Fruit fly (Drosophila melanogaster) whole organism, embryonic: ENCODE results near the gene Hexo1.

ENCODE experiments used
- Atf6 ChIP-seq: fragments of 200-800 bp; sonication (Bioruptor generic); IDR thresholded peaks from 2 replicates; pipeline ENCODE4 v1.3.6; 2022; ENCODE audit warnings: missing biosample characterization, missing genetic modification characterization
- CG11398 ChIP-seq: fragments of 200-800 bp; sonication (Bioruptor generic); optimal IDR thresholded peaks from 2 replicates; lab custom pipeline; 2016; ENCODE audit warnings: missing biosample characterization, missing genetic modification characterization
- CG12104 ChIP-seq: fragments of 200-800 bp; sonication (Bioruptor generic); optimal IDR thresholded peaks from 3 replicates; lab custom pipeline; 2016; ENCODE audit warnings: missing biosample characterization, missing genetic modification characterization
- CG12942 ChIP-seq: fragments of 200-800 bp; sonication (Bioruptor generic); optimal IDR thresholded peaks from 3 replicates; lab custom pipeline; 2016; ENCODE audit warnings: missing biosample characterization, missing genetic modification characterization
- CG15073 ChIP-seq: fragments of 200-800 bp; sonication (Bioruptor generic); optimal IDR thresholded peaks from 2 replicates; lab custom pipeline; 2016; ENCODE audit warnings: missing biosample characterization, missing genetic modification characterization
- CG16863 ChIP-seq: fragments of 200-800 bp; sonication (Bioruptor generic); optimal IDR thresholded peaks from 3 replicates; lab custom pipeline; 2016; ENCODE audit warnings: missing biosample characterization, missing genetic modification characterization
- CG18011 ChIP-seq: fragments of 200-800 bp; sonication (Bioruptor generic); optimal IDR thresholded peaks from 2 replicates; lab custom pipeline; 2017; ENCODE audit warnings: missing biosample characterization, missing genetic modification characterization, mild to moderate bottlenecking, moderate library complexity, missing genotype
- CG2875 ChIP-seq: fragments of 200-800 bp; sonication (Bioruptor generic); optimal IDR thresholded peaks from 2 replicates; lab custom pipeline; 2017; ENCODE audit warnings: missing biosample characterization, mild to moderate bottlenecking, missing genetic modification characterization, missing genetic modification reagents
- CG3065 ChIP-seq: fragments of 200-800 bp; sonication (Bioruptor generic); optimal IDR thresholded peaks from 2 replicates; lab custom pipeline; 2016; ENCODE audit warnings: missing biosample characterization, missing genetic modification characterization
- CG31388 ChIP-seq: fragments of 200-800 bp; sonication (Bioruptor generic); optimal IDR thresholded peaks from 2 replicates; lab custom pipeline; 2016; ENCODE audit warnings: missing biosample characterization, missing genetic modification characterization
- CG33557 ChIP-seq: fragments of 200-800 bp; sonication (Bioruptor generic); optimal IDR thresholded peaks from 2 replicates; lab custom pipeline; 2019; ENCODE audit warnings: missing biosample characterization, mild to moderate bottlenecking, missing genetic modification characterization, moderate library complexity
- CG34376 ChIP-seq: fragments of 200-800 bp; sonication (Bioruptor generic); optimal IDR thresholded peaks from 2 replicates; lab custom pipeline; 2018; ENCODE audit warnings: missing biosample characterization, mild to moderate bottlenecking, missing genetic modification characterization
- CG3847 ChIP-seq: fragments of 200-800 bp; sonication (Bioruptor generic); IDR thresholded peaks from 2 replicates; pipeline ENCODE4 v1.3.6; 2022; ENCODE audit warnings: missing biosample characterization, missing genetic modification characterization
- CG4328 ChIP-seq: fragments of 200-800 bp; sonication (Bioruptor generic); optimal IDR thresholded peaks from 3 replicates; lab custom pipeline; 2017; ENCODE audit warnings: missing biosample characterization, missing genetic modification reagents, missing genetic modification characterization
- CG4707 ChIP-seq: fragments of 200-800 bp; sonication (Bioruptor generic); optimal IDR thresholded peaks from 2 replicates; lab custom pipeline; 2018; ENCODE audit warnings: missing biosample characterization, mild to moderate bottlenecking, missing genetic modification characterization, moderate library complexity
- CG6272 ChIP-seq: fragments of 200-800 bp; sonication (Bioruptor generic); IDR thresholded peaks from 2 replicates; pipeline ENCODE4 v1.3.6; 2022; ENCODE audit warnings: missing biosample characterization, missing genetic modification characterization
- CG7556 ChIP-seq: fragments of 200-800 bp; sonication (Bioruptor generic); optimal IDR thresholded peaks from 2 replicates; lab custom pipeline; 2017; ENCODE audit warnings: missing biosample characterization, mild to moderate bottlenecking, missing genetic modification characterization
- CG8290 ChIP-seq, 3 experiments: fragments of 200-800 bp; sonication (Bioruptor generic); optimal IDR thresholded peaks; 2 replicates each; lab custom pipeline; 2016 to 2019; ENCODE audit warnings: missing biosample characterization in 3 of 3, missing genetic modification characterization in 3 of 3, mild to moderate bottlenecking in 2 of 3, moderate library complexity in 1 of 3
- CG9215 ChIP-seq: fragments of 200-800 bp; sonication (Bioruptor generic); IDR thresholded peaks from 2 replicates; pipeline ENCODE4 v1.3.6; 2022; ENCODE audit warnings: missing biosample characterization, missing genetic modification characterization
- CG9609 ChIP-seq: fragments of 200-800 bp; sonication (Bioruptor generic); optimal IDR thresholded peaks from 3 replicates; lab custom pipeline; 2016; ENCODE audit warnings: missing biosample characterization, missing genetic modification characterization
- CG9876 ChIP-seq: fragments of 200-800 bp; sonication (Bioruptor generic); optimal IDR thresholded peaks from 2 replicates; lab custom pipeline; 2016; ENCODE audit warnings: missing biosample characterization, missing genetic modification characterization
- Dek ChIP-seq: fragments of 200-800 bp; sonication (Bioruptor generic); optimal IDR thresholded peaks from 3 replicates; lab custom pipeline; 2019; ENCODE audit warnings: missing biosample characterization, mild to moderate bottlenecking, missing genetic modification characterization, moderate library complexity
- Hand ChIP-seq: fragments of 200-800 bp; sonication (Bioruptor generic); optimal IDR thresholded peaks from 2 replicates; lab custom pipeline; 2017; ENCODE audit warnings: mild to moderate bottlenecking, missing biosample characterization, missing genetic modification reagents, missing genetic modification characterization
- Hmx ChIP-seq: fragments of 200-800 bp; sonication (Bioruptor generic); optimal IDR thresholded peaks from 2 replicates; lab custom pipeline; 2016; ENCODE audit warnings: missing biosample characterization, missing genetic modification characterization
- Hsf ChIP-seq: fragments of 200-800 bp; sonication (Bioruptor generic); optimal IDR thresholded peaks from 3 replicates; lab custom pipeline; 2016; ENCODE audit warnings: missing biosample characterization, missing genetic modification characterization
- MESR4 ChIP-seq: fragments of 200-800 bp; sonication (Bioruptor generic); optimal IDR thresholded peaks from 2 replicates; lab custom pipeline; 2018; ENCODE audit warnings: missing biosample characterization, mild to moderate bottlenecking, missing genetic modification characterization, moderate library complexity
- Max ChIP-seq: fragments of 200-800 bp; sonication (Bioruptor generic); optimal IDR thresholded peaks from 2 replicates; lab custom pipeline; 2016; ENCODE audit warnings: missing biosample characterization, mild to moderate bottlenecking, missing genetic modification characterization
- Neu2 ChIP-seq: fragments of 200-800 bp; sonication (Bioruptor generic); optimal IDR thresholded peaks from 3 replicates; lab custom pipeline; 2016; ENCODE audit warnings: missing biosample characterization, missing genetic modification characterization, borderline replicate concordance
- Oaz ChIP-seq: fragments of 200-800 bp; sonication (Bioruptor generic); IDR thresholded peaks from 2 replicates; pipeline ENCODE4 v1.3.6; 2022; ENCODE audit warnings: missing biosample characterization, missing genetic modification characterization
- Six4 ChIP-seq: fragments of 200-800 bp; sonication (Bioruptor generic); optimal IDR thresholded peaks from 2 replicates; lab custom pipeline; 2016; ENCODE audit warnings: missing biosample characterization, missing genetic modification characterization
- Trl ChIP-seq, 3 experiments: fragments of >200 bp in 2 of 3; fragments of 200-800 bp in 1 of 3; sonication (Bioruptor generic) in 1 of 3; optimal IDR thresholded peaks; 2 replicates in 1 of 3; 3 replicates in 2 of 3; lab custom pipeline; 2016 to 2017; ENCODE audit warnings: missing biosample characterization in 1 of 3, missing genetic modification characterization in 1 of 3
- Xbp1 ChIP-seq: fragments of 200-800 bp; sonication (Bioruptor generic); optimal IDR thresholded peaks from 3 replicates; lab custom pipeline; 2016; ENCODE audit warnings: missing biosample characterization, mild to moderate bottlenecking, missing genetic modification characterization
- amos ChIP-seq: fragments of 200-800 bp; sonication (Bioruptor generic); IDR thresholded peaks from 2 replicates; pipeline ENCODE4 v1.3.6; 2022; ENCODE audit warnings: missing biosample characterization, missing genetic modification characterization; ENCODE audit not compliant: partially characterized antibody
- ara ChIP-seq: fragments of 200-800 bp; sonication (Bioruptor generic); IDR thresholded peaks from 2 replicates; pipeline ENCODE4 v1.3.6; 2022; ENCODE audit warnings: missing biosample characterization, missing genetic modification characterization
- ato ChIP-seq: fragments of 200-800 bp; sonication (Bioruptor generic); IDR thresholded peaks from 2 replicates; pipeline ENCODE4 v1.3.6; 2022; ENCODE audit warnings: missing biosample characterization, missing genetic modification characterization; ENCODE audit not compliant: partially characterized antibody
- bigmax ChIP-seq: fragments of 200-800 bp; sonication (Bioruptor generic); optimal IDR thresholded peaks from 2 replicates; lab custom pipeline; 2018; ENCODE audit warnings: missing biosample characterization, mild to moderate bottlenecking, missing genetic modification characterization
- br ChIP-seq: fragments of >200 bp; optimal IDR thresholded peaks from 2 replicates; lab custom pipeline; 2017
- bsh ChIP-seq, 2 experiments: fragments of 200-800 bp; sonication (Bioruptor generic); optimal IDR thresholded peaks; 2 replicates each; lab custom pipeline; 2017 to 2018; ENCODE audit warnings: mild to moderate bottlenecking in 2 of 2, missing biosample characterization in 2 of 2, missing genetic modification characterization in 2 of 2, moderate library complexity in 1 of 2
- btn ChIP-seq: fragments of 200-800 bp; sonication (Bioruptor generic); optimal IDR thresholded peaks from 2 replicates; lab custom pipeline; 2016; ENCODE audit warnings: missing biosample characterization, missing genetic modification characterization
- danr ChIP-seq: fragments of 200-800 bp; sonication (Bioruptor generic); IDR thresholded peaks from 2 replicates; pipeline ENCODE4 v1.3.6; 2022; ENCODE audit warnings: missing biosample characterization, missing genetic modification characterization
- disco-r ChIP-seq: fragments of 200-800 bp; sonication (Bioruptor generic); optimal IDR thresholded peaks from 2 replicates; lab custom pipeline; 2016; ENCODE audit warnings: missing biosample characterization, missing genetic modification characterization
- eve ChIP-seq, 2 experiments: fragments of >200 bp; optimal IDR thresholded peaks; 2 replicates each; lab custom pipeline; 2017; ENCODE audit warnings: missing biosample characterization in 2 of 2, missing genetic modification characterization in 2 of 2
- h ChIP-seq: fragments of >200 bp; optimal IDR thresholded peaks from 2 replicates; lab custom pipeline; 2017
- lilli ChIP-seq: fragments of 200-800 bp; sonication (Bioruptor generic); optimal IDR thresholded peaks from 3 replicates; lab custom pipeline; 2016; ENCODE audit warnings: missing biosample characterization, missing genetic modification characterization
- lmd ChIP-seq: fragments of 200-800 bp; sonication (Bioruptor generic); IDR thresholded peaks from 2 replicates; pipeline ENCODE4 v1.3.6; 2022; ENCODE audit warnings: missing biosample characterization, missing genetic modification characterization
- oc ChIP-seq: fragments of 200-800 bp; sonication (Bioruptor generic); optimal IDR thresholded peaks from 2 replicates; lab custom pipeline; 2018; ENCODE audit warnings: missing biosample characterization, mild to moderate bottlenecking, missing genetic modification characterization, moderate library complexity
- onecut ChIP-seq: fragments of 200-800 bp; sonication (Bioruptor generic); IDR thresholded peaks from 2 replicates; pipeline ENCODE4 v1.3.6; 2022; ENCODE audit warnings: missing biosample characterization, missing genetic modification characterization
- shn ChIP-seq: fragments of 200-800 bp; sonication (Bioruptor generic); optimal IDR thresholded peaks from 3 replicates; lab custom pipeline; 2016; ENCODE audit warnings: missing biosample characterization, missing genetic modification characterization
- sim ChIP-seq: fragments of 200-800 bp; sonication (Bioruptor generic); IDR thresholded peaks from 2 replicates; pipeline ENCODE4 v1.3.6; 2022; ENCODE audit warnings: missing biosample characterization, missing genetic modification characterization
- tup ChIP-seq: fragments of 200-800 bp; sonication (Bioruptor generic); optimal IDR thresholded peaks from 2 replicates; lab custom pipeline; 2016; ENCODE audit warnings: missing biosample characterization, mild to moderate bottlenecking, missing genetic modification characterization, moderate library complexity
- unc-4 ChIP-seq: fragments of 200-800 bp; sonication (Bioruptor generic); IDR thresholded peaks from 2 replicates; pipeline ENCODE4 v1.3.6; 2022; ENCODE audit warnings: missing biosample characterization, missing genetic modification characterization; ENCODE audit not compliant: partially characterized antibody
- z ChIP-seq: fragments of 200-800 bp; sonication (Bioruptor generic); IDR thresholded peaks from 3 replicates; pipeline ENCODE4 v1.3.6; 2022; ENCODE audit warnings: missing biosample characterization, missing genetic modification characterization

Gene Hexo1

dm6 chr3L:4262384-4262783, 26.1 kb upstream of the Hexo1 start, which contains the start of the genes CG11586 and VhaM9.7-a (continued):
- TF ChIP-seq CG15073 (GFP tag; lab: Kevin White, UChicago) (no peak), sim (GFP tag; lab: Robert Waterston, UW) (no peak), CG9215 (GFP tag; lab: Robert Waterston, UW) (no peak), disco-r (GFP tag; lab: Kevin White, UChicago) (no peak), CG2875 (GFP tag; lab: Kevin White, UChicago) (no peak), lmd (GFP tag; lab: Robert Waterston, UW) (no peak), Hsf (GFP tag; lab: Kevin White, UChicago) (peak; percentile 14), Neu2 (GFP tag; lab: Kevin White, UChicago) (no peak), Xbp1 (GFP tag; lab: Kevin White, UChicago) (peak; percentile 41), CG18011 (GFP tag; lab: Kevin White, UChicago) (no peak), MESR4 (GFP tag; lab: Kevin White, UChicago) (no peak), CG11398 (GFP tag; lab: Kevin White, UChicago) (no peak), CG33557 (no peak), Trl (optimal IDR thresholded peaks at IDR 0.05; lab: Kevin White, UChicago) (no peak), Trl (GFP tag; optimal IDR thresholded peaks at IDR 0.05; lab: Kevin White, UChicago) (no peak), CG9876 (GFP tag; lab: Kevin White, UChicago) (no peak), Oaz (GFP tag; lab: Robert Waterston, UW) (no peak), unc-4 (GFP tag; lab: Robert Waterston, UW) (peak; percentile 62), tup (GFP tag; lab: Kevin White, UChicago) (no peak), Dek (no peak), br (no peak), CG9609 (GFP tag; lab: Kevin White, UChicago) (no peak), Six4 (GFP tag; lab: Kevin White, UChicago) (no peak), CG31388 (GFP tag; lab: Kevin White, UChicago) (peak; percentile 13), bigmax (GFP tag; lab: Kevin White, UChicago) (no peak), CG3847 (GFP tag; lab: Robert Waterston, UW) (no peak), CG12942 (no peak), lilli (GFP tag; lab: Kevin White, UChicago) (peak; percentile 36), CG7556 (no peak), bsh (GFP tag; optimal IDR thresholded peaks at IDR 0.05; lab: Kevin White, UChicago) (no peak), Max (GFP tag; lab: Kevin White, UChicago) (peak; percentile 25), CG34376 (GFP tag; lab: Kevin White, UChicago) (peak; percentile 31), oc (no peak), CG4328 (GFP tag; lab: Kevin White, UChicago) (no peak), CG4707 (GFP tag; lab: Kevin White, UChicago) (no peak), eve (GFP tag; optimal IDR thresholded peaks at IDR 0.05; lab: Kevin White, UChicago) (no peak), shn (no peak), ato (0 out of 2 replicates have a peak, but pooled peaks have one; percentile 6), z (GFP tag; lab: Robert Waterston, UW) (no peak), CG8290 (GFP tag; optimal IDR thresholded peaks at IDR 0.05; lab: Kevin White, UChicago) (peak; percentile 40), CG8290 (tag; optimal IDR thresholded peaks at IDR 0.05; lab: Kevin White, UChicago) (no peak), Hand (GFP tag; lab: Kevin White, UChicago) (no peak), CG16863 (GFP tag; lab: Kevin White, UChicago) (no peak), ara (GFP tag; lab: Robert Waterston, UW) (no peak), CG12104 (GFP tag; lab: Kevin White, UChicago) (no peak), Atf6 (GFP tag; lab: Robert Waterston, UW) (0 out of 2 replicates have a peak, but pooled peaks have one; percentile 23), btn (no peak), h (lab: Kevin White, UChicago) (no peak), amos (peak; percentile 41; the same call in 1 of the 2 replicates), CG3065 (no peak), onecut (GFP tag; lab: Robert Waterston, UW) (peak; percentile 100), Hmx (GFP tag; lab: Kevin White, UChicago) (no peak), CG6272 (no peak), danr (no peak)
